Worm (Caenorhabditis elegans) whole organism, L2 larva: ENCODE measurements around the gene K07C5.3.

Source experiments
- R02D3.7 ChIP-seq: fragments of 150-350 bp; optimal IDR thresholded peaks from 2 replicates; lab custom pipeline; 2014; ENCODE audit warnings: missing biosample characterization, missing genetic modification characterization
- ZK546.5 ChIP-seq: sonication (generic microtip); optimal IDR thresholded peaks from 2 replicates; lab custom pipeline; 2017; ENCODE audit warnings: missing biosample characterization, missing genetic modification characterization
- aly-2 ChIP-seq: fragments of 150-350 bp; optimal IDR thresholded peaks from 2 replicates; lab custom pipeline; 2014; ENCODE audit warnings: missing biosample characterization, missing genetic modification characterization
- blmp-1 ChIP-seq: sonication (generic microtip); optimal IDR thresholded peaks from 2 replicates; lab custom pipeline; 2017; ENCODE audit warnings: missing genetic modification characterization, mild to moderate bottlenecking, missing compliant biosample characterization, antibody characterized with exemption, moderate library complexity; ENCODE audit not compliant: insufficient read depth
- ceh-82 ChIP-seq: fragments of 150-350 bp; optimal IDR thresholded peaks from 2 replicates; lab custom pipeline; 2014; ENCODE audit warnings: missing biosample characterization, missing genetic modification characterization
- crh-2 ChIP-seq: sonication (generic microtip); optimal IDR thresholded peaks from 2 replicates; lab custom pipeline; 2017; ENCODE audit warnings: missing biosample characterization, missing genetic modification characterization
- dmd-4 ChIP-seq: sonication (generic microtip); optimal IDR thresholded peaks from 2 replicates; lab custom pipeline; 2017; ENCODE audit warnings: missing biosample characterization, missing genetic modification characterization
- egl-27 ChIP-seq: sonication (generic microtip); optimal IDR thresholded peaks from 3 replicates; lab custom pipeline; 2017; ENCODE audit warnings: missing biosample characterization, missing genetic modification reagents, missing genetic modification characterization
- fos-1 ChIP-seq: fragments of 150-350 bp; optimal IDR thresholded peaks from 2 replicates; lab custom pipeline; 2014; ENCODE audit warnings: missing biosample characterization, missing genetic modification characterization
- gmeb-1 ChIP-seq: fragments of 150-350 bp; optimal IDR thresholded peaks from 2 replicates; lab custom pipeline; 2014; ENCODE audit warnings: missing biosample characterization, missing genetic modification characterization
- lin-11 ChIP-seq: fragments of 150-350 bp; sonication (generic microtip); optimal IDR thresholded peaks from 2 replicates; lab custom pipeline; 2014; ENCODE audit warnings: missing biosample characterization, missing genetic modification characterization, inconsistent platforms, mixed read lengths
- lin-39 ChIP-seq: fragments of 150-350 bp; optimal IDR thresholded peaks from 2 replicates; lab custom pipeline; 2014; ENCODE audit warnings: missing biosample characterization, missing genetic modification reagents, missing genetic modification characterization
- lsy-2 ChIP-seq, 2 experiments: fragments of 150-350 bp in 1 of 2; sonication (generic microtip) in 1 of 2; optimal IDR thresholded peaks; 2 replicates each; lab custom pipeline; 2014 to 2017; ENCODE audit warnings: missing biosample characterization in 2 of 2, missing genetic modification characterization in 2 of 2
- mab-5 ChIP-seq: fragments of 150-350 bp; optimal IDR thresholded peaks from 2 replicates; lab custom pipeline; 2014; ENCODE audit warnings: missing biosample characterization, missing genetic modification characterization
- nhr-10 ChIP-seq: sonication (generic microtip); optimal IDR thresholded peaks from 2 replicates; lab custom pipeline; 2017; ENCODE audit warnings: missing biosample characterization, missing genetic modification characterization
- nhr-12 ChIP-seq: fragments of 150-350 bp; optimal IDR thresholded peaks from 2 replicates; lab custom pipeline; 2014; ENCODE audit warnings: missing biosample characterization, missing genetic modification characterization
- nhr-129 ChIP-seq: fragments of 150-350 bp; optimal IDR thresholded peaks from 2 replicates; lab custom pipeline; 2014; ENCODE audit warnings: missing biosample characterization, missing genetic modification characterization
- nhr-21 ChIP-seq: fragments of 150-350 bp; optimal IDR thresholded peaks from 2 replicates; lab custom pipeline; 2014; ENCODE audit warnings: missing biosample characterization, missing genetic modification characterization
- nhr-23 ChIP-seq: fragments of 150-350 bp; optimal IDR thresholded peaks from 2 replicates; lab custom pipeline; 2014; ENCODE audit warnings: missing biosample characterization, missing genetic modification reagents, missing genetic modification characterization
- nhr-237 ChIP-seq: fragments of 150-350 bp; optimal IDR thresholded peaks from 2 replicates; lab custom pipeline; 2014; ENCODE audit warnings: missing biosample characterization, missing genetic modification characterization
- nhr-25 ChIP-seq: fragments of 150-350 bp; sonication (generic microtip); optimal IDR thresholded peaks from 3 replicates; lab custom pipeline; 2014; ENCODE audit warnings: missing biosample characterization, missing genetic modification characterization
- nhr-6 ChIP-seq: fragments of 150-350 bp; optimal IDR thresholded peaks from 2 replicates; lab custom pipeline; 2014; ENCODE audit warnings: missing biosample characterization, missing genetic modification characterization
- peb-1 ChIP-seq: fragments of 150-350 bp; optimal IDR thresholded peaks from 2 replicates; lab custom pipeline; 2014; ENCODE audit warnings: missing biosample characterization, missing genetic modification characterization
- sem-4 ChIP-seq: fragments of 150-350 bp; optimal IDR thresholded peaks from 2 replicates; lab custom pipeline; 2014; ENCODE audit warnings: missing biosample characterization, missing genetic modification reagents, missing genetic modification characterization
- skn-1 ChIP-seq: sonication (generic microtip); optimal IDR thresholded peaks from 2 replicates; lab custom pipeline; 2017; ENCODE audit warnings: missing biosample characterization, missing genetic modification characterization
- sma-3 ChIP-seq: sonication (generic microtip); optimal IDR thresholded peaks from 2 replicates; lab custom pipeline; 2016; ENCODE audit warnings: missing genetic modification reagents, missing genetic modification characterization, missing compliant biosample characterization
- sma-9 ChIP-seq, 2 experiments: fragments of 150-350 bp in 1 of 2; sonication (generic microtip) in 1 of 2; optimal IDR thresholded peaks; 2 replicates each; lab custom pipeline; 2014 to 2016; ENCODE audit warnings: missing genetic modification characterization in 2 of 2, mild to moderate bottlenecking in 1 of 2, missing biosample characterization in 1 of 2, missing compliant biosample characterization in 1 of 2, missing genetic modification reagents in 1 of 2, moderate library complexity in 1 of 2
- snpc-4 ChIP-seq: fragments of 150-350 bp; optimal IDR thresholded peaks from 2 replicates; lab custom pipeline; 2014; ENCODE audit warnings: missing biosample characterization, missing genetic modification characterization
- unc-39 ChIP-seq: fragments of 150-350 bp; optimal IDR thresholded peaks from 2 replicates; lab custom pipeline; 2014; ENCODE audit warnings: missing biosample characterization, missing genetic modification characterization
- unc-55 ChIP-seq: fragments of 150-350 bp; sonication (generic microtip); optimal IDR thresholded peaks from 3 replicates; lab custom pipeline; 2014; ENCODE audit warnings: missing biosample characterization, missing genetic modification reagents, missing genetic modification characterization
- ztf-11 ChIP-seq: sonication (generic microtip); optimal IDR thresholded peaks from 2 replicates; lab custom pipeline; 2017; ENCODE audit warnings: missing biosample characterization, missing genetic modification characterization
- ztf-4 ChIP-seq: fragments of 150-350 bp; optimal IDR thresholded peaks from 2 replicates; lab custom pipeline; 2014; ENCODE audit warnings: missing biosample characterization, missing genetic modification characterization

K07C5.3 gene

ce11 chrV:10368256-10368655 is 25.4 kb downstream of the K07C5.3 start, which contains the start of gene sri-20:
Gene sri-20 (plus strand): TSS chrV:10368556.
- TF ChIP-seq sma-9 (GFP tag; optimal IDR thresholded peaks at IDR 0.05; lab: Kevin White, UChicago) = no peak
- TF ChIP-seq sma-9 (tag; optimal IDR thresholded peaks at IDR 0.05; lab: Kevin White, UChicago) = no peak
- TF ChIP-seq gmeb-1 (tag; lab: Kevin White, UChicago) = no peak
- TF ChIP-seq, all 48 proteins: peak for 0

- TF ChIP-seq unc-39 (tag; lab: Kevin White, UChicago) (no peak), nhr-129 (tag; lab: Kevin White, UChicago) (peak; percentile 11), lsy-2 (tag; optimal IDR thresholded peaks at IDR 0.05; lab: Kevin White, UChicago) (no peak), lin-39 (no peak), dmd-4 (tag; lab: Kevin White, UChicago) (no peak), nhr-6 (tag; lab: Kevin White, UChicago) (no peak), mab-5 (no peak), sma-9 (GFP tag; optimal IDR thresholded peaks at IDR 0.05; lab: Kevin White, UChicago) (peak; percentile 68), sma-9 (tag; optimal IDR thresholded peaks at IDR 0.05; lab: Kevin White, UChicago) (no peak), sma-3 (GFP tag; lab: Kevin White, UChicago) (peak; percentile 61), ZK546.5 (tag; lab: Kevin White, UChicago) (no peak), nhr-25 (tag; lab: Kevin White, UChicago) (peak; percentile 22), crh-2 (tag; lab: Kevin White, UChicago) (peak; percentile 45), gmeb-1 (tag; lab: Kevin White, UChicago) (peak; percentile 64), ztf-11 (no peak), fos-1 (tag; lab: Kevin White, UChicago) (peak; percentile 76), ceh-82 (tag; lab: Kevin White, UChicago) (no peak)
These were observed 28.3 kb downstream of the K07C5.3 start for ce11 chrV:10371177-10371576.

- TF ChIP-seq sma-9 (GFP tag; optimal IDR thresholded peaks at IDR 0.05; lab: Kevin White, UChicago) (no peak), sma-9 (tag; optimal IDR thresholded peaks at IDR 0.05; lab: Kevin White, UChicago) (no peak), nhr-237 (tag; lab: Kevin White, UChicago) (no peak), blmp-1 (tag; lab: Kevin White, UChicago) (no peak), aly-2 (tag; lab: Kevin White, UChicago) (no peak), dmd-4 (tag; lab: Kevin White, UChicago) (no peak), fos-1 (tag; lab: Kevin White, UChicago) (peak; percentile 60)
These were observed 29.1 kb downstream of the K07C5.3 start, which contains the start of gene ugt-49 for ce11 chrV:10371951-10372350. Gene ugt-49 (plus strand): TSS chrV:10372321.

ce11 chrV:10379293-10379692 is 36.5 kb downstream of the K07C5.3 start, which contains the start of gene AC3.12:
Gene AC3.12 (minus strand): TSS chrV:10379393.
- TF ChIP-seq aly-2 (tag; lab: Kevin White, UChicago) (no peak), sem-4 (tag; lab: Kevin White, UChicago) (no peak), snpc-4 (no peak), nhr-129 (tag; lab: Kevin White, UChicago) (no peak), mab-5 (no peak), unc-55 (no peak), peb-1 (no peak), egl-27 (tag; lab: Kevin White, UChicago) (no peak)
- TF ChIP-seq, all 48 proteins: peak for 0

ce11 chrV:10379761-10380160 is 36.9 kb downstream of the K07C5.3 start:
- no peak for TF ChIP-seq nhr-6 (tag; lab: Kevin White, UChicago)
- TF ChIP-seq dmd-4 (tag; lab: Kevin White, UChicago) = no peak
- no peak for TF ChIP-seq skn-1 (tag; lab: Kevin White, UChicago)
- no peak for TF ChIP-seq lsy-2 (tag; optimal IDR thresholded peaks at IDR 0.05; lab: Kevin White, UChicago)
- TF ChIP-seq ztf-4 = no peak
- TF ChIP-seq snpc-4 = no peak
- TF ChIP-seq aly-2 (tag; lab: Kevin White, UChicago) = no peak

- TF ChIP-seq unc-39 (tag; lab: Kevin White, UChicago) = no peak
- TF ChIP-seq nhr-25 (tag; lab: Kevin White, UChicago) = no peak
- no peak for TF ChIP-seq nhr-12 (tag; lab: Kevin White, UChicago)
- TF ChIP-seq crh-2 (tag; lab: Kevin White, UChicago) = no peak
These were observed 38.9 kb downstream of the K07C5.3 start, which contains the start of gene abu-1 for ce11 chrV:10381726-10382125. Gene abu-1 (minus strand): TSS chrV:10381826.

ce11 chrV:10382142-10382541 is 39.3 kb downstream of the K07C5.3 start, which contains the start of gene pqn-2:
Gene pqn-2 (plus strand): TSS chrV:10382442.
- TF ChIP-seq fos-1 (tag; lab: Kevin White, UChicago) (no peak), lin-11 (tag; lab: Kevin White, UChicago) (no peak), snpc-4 (no peak), ceh-82 (tag; lab: Kevin White, UChicago) (no peak), ZK546.5 (tag; lab: Kevin White, UChicago) (no peak), nhr-129 (tag; lab: Kevin White, UChicago) (no peak), mab-5 (no peak), nhr-21 (tag; lab: Kevin White, UChicago) (no peak), nhr-10 (tag; lab: Kevin White, UChicago) (no peak), lsy-2 (tag; optimal IDR thresholded peaks at IDR 0.05; lab: Kevin White, UChicago) (no peak), nhr-25 (tag; lab: Kevin White, UChicago) (no peak), R02D3.7 (tag; lab: Kevin White, UChicago) (no peak), nhr-23 (tag; lab: Kevin White, UChicago) (no peak), lin-39 (no peak), aly-2 (tag; lab: Kevin White, UChicago) (no peak)
